Fruit fly (Drosophila melanogaster) whole organism: Measurements from ENCODE around the gene Cdk1.

ENCODE experiments used
- CG8478 ChIP-seq: fragments of >200 bp; optimal IDR thresholded peaks from 2 replicates; lab custom pipeline; 2018; ENCODE audit warnings: inconsistent platforms
- Dll ChIP-seq: fragments of >200 bp; optimal IDR thresholded peaks from 2 replicates; lab custom pipeline; 2017
- EcR ChIP-seq, 2 experiments: fragments of >200 bp; optimal IDR thresholded peaks; 2 replicates each; lab custom pipeline; 2017; ENCODE audit warnings: missing biosample characterization in 2 of 2, missing genetic modification characterization in 2 of 2, missing genetic modification reagents in 2 of 2
- pan ChIP-seq: fragments of >200 bp; optimal IDR thresholded peaks from 2 replicates; lab custom pipeline; 2017
- psq ChIP-seq: fragments of >200 bp; optimal IDR thresholded peaks from 2 replicates; lab custom pipeline; 2017
- usp ChIP-seq: fragments of >200 bp; optimal IDR thresholded peaks from 2 replicates; lab custom pipeline; 2017; ENCODE audit warnings: missing biosample characterization, missing genetic modification characterization, mixed read lengths

DNA sequence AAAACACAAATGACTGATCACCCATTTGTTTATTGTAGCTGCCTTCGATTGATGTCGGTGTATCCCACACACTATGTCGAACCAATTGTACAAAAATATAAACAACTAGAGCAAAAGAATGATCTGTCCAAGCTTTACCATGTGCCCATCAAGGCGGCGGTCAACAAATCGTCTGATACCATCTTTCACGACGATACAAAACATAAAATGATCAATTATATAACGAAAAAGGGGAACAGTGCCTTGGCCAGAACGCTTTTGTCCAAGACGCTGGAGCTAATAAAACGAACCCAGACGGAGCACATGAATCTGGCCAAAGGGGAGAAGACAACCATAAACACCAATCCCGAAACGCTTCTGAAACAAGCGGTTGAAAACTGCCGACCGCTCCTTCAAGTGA lies 762 bp upstream of the Cdk1 start:
- TF ChIP-seq pan (no peak), Dll (lab: Kevin White, UChicago) (no peak), psq (lab: Kevin White, UChicago) (no peak), CG8478 (lab: Kevin White, UChicago) (no peak), usp (GFP tag; lab: Kevin White, UChicago) (no peak), EcR (GFP tag; optimal IDR thresholded peaks at IDR 0.05; lab: Kevin White, UChicago) (no peak)
